Fruit fly (Drosophila melanogaster) whole organism, embryonic: ENCODE measurements around the gene CG5521.

Experiments used
- BEAF-32 ChIP-seq: fragments of 200-800 bp; sonication (Bioruptor generic); optimal IDR thresholded peaks from 3 replicates; lab custom pipeline; 2017; ENCODE audit warnings: missing biosample characterization, missing genetic modification characterization, mild to moderate bottlenecking, moderate library complexity, missing genetic modification reagents
- CG10147 ChIP-seq: fragments of 200-800 bp; sonication (Bioruptor generic); optimal IDR thresholded peaks from 2 replicates; lab custom pipeline; 2019; ENCODE audit warnings: missing biosample characterization, mild to moderate bottlenecking, missing genetic modification characterization, moderate library complexity
- CG10267 ChIP-seq: fragments of 200-800 bp; sonication (Bioruptor generic); optimal IDR thresholded peaks from 2 replicates; lab custom pipeline; 2018; ENCODE audit warnings: missing biosample characterization, mild to moderate bottlenecking, missing genetic modification characterization, moderate library complexity
- CG1233 ChIP-seq: fragments of 200-800 bp; sonication (Bioruptor generic); optimal IDR thresholded peaks from 4 replicates; lab custom pipeline; 2018; ENCODE audit warnings: missing biosample characterization, mild to moderate bottlenecking, missing genetic modification characterization
- CG12391 ChIP-seq: fragments of 200-800 bp; sonication (Bioruptor generic); optimal IDR thresholded peaks from 3 replicates; lab custom pipeline; 2018; ENCODE audit warnings: missing biosample characterization, mild to moderate bottlenecking, missing genetic modification characterization, moderate library complexity
- CG13424 ChIP-seq: fragments of 200-800 bp; sonication (Bioruptor generic); optimal IDR thresholded peaks from 2 replicates; lab custom pipeline; 2019; ENCODE audit warnings: missing biosample characterization, mild to moderate bottlenecking, missing genetic modification characterization, moderate library complexity
- CG13624 ChIP-seq: fragments of 200-800 bp; sonication (Bioruptor generic); optimal IDR thresholded peaks from 2 replicates; lab custom pipeline; 2016; ENCODE audit warnings: missing biosample characterization, missing genetic modification characterization
- CG13894 ChIP-seq: fragments of 200-800 bp; sonication (Bioruptor generic); optimal IDR thresholded peaks from 3 replicates; lab custom pipeline; 2018; ENCODE audit warnings: missing biosample characterization, mild to moderate bottlenecking, missing genetic modification characterization, moderate library complexity
- CG17829 ChIP-seq: fragments of 200-800 bp; optimal IDR thresholded peaks from 2 replicates; lab custom pipeline; 2019; ENCODE audit warnings: missing biosample characterization, mild to moderate bottlenecking, missing genetic modification characterization, moderate library complexity
- CG18262 ChIP-seq: fragments of 200-800 bp; optimal IDR thresholded peaks from 3 replicates; lab custom pipeline; 2019; ENCODE audit warnings: missing biosample characterization, mild to moderate bottlenecking, missing genetic modification characterization, moderate library complexity
- CG1832 ChIP-seq: fragments of 200-800 bp; sonication (Bioruptor generic); optimal IDR thresholded peaks from 2 replicates; lab custom pipeline; 2017; ENCODE audit warnings: missing biosample characterization, mild to moderate bottlenecking, missing genetic modification characterization, inconsistent platforms
- CG33213 ChIP-seq: fragments of 200-800 bp; sonication (Bioruptor generic); optimal IDR thresholded peaks from 3 replicates; lab custom pipeline; 2016; ENCODE audit warnings: missing biosample characterization, missing genetic modification characterization
- CG34376 ChIP-seq: fragments of 200-800 bp; sonication (Bioruptor generic); optimal IDR thresholded peaks from 2 replicates; lab custom pipeline; 2018; ENCODE audit warnings: missing biosample characterization, mild to moderate bottlenecking, missing genetic modification characterization
- CG34422 ChIP-seq: fragments of 200-800 bp; sonication (Bioruptor generic); IDR thresholded peaks from 3 replicates; pipeline ENCODE4 v1.3.6; 2022; ENCODE audit warnings: missing biosample characterization, missing genetic modification characterization
- CG3847 ChIP-seq: fragments of 200-800 bp; sonication (Bioruptor generic); IDR thresholded peaks from 2 replicates; pipeline ENCODE4 v1.3.6; 2022; ENCODE audit warnings: missing biosample characterization, missing genetic modification characterization
- CG4424 ChIP-seq: fragments of 200-800 bp; sonication (Bioruptor generic); optimal IDR thresholded peaks from 3 replicates; lab custom pipeline; 2016; ENCODE audit warnings: missing biosample characterization, missing genetic modification characterization
- CG4617 ChIP-seq: fragments of 200-800 bp; sonication (Bioruptor generic); optimal IDR thresholded peaks from 3 replicates; lab custom pipeline; 2016; ENCODE audit warnings: missing biosample characterization, missing genetic modification characterization, borderline replicate concordance
- CG9797 ChIP-seq: fragments of 200-800 bp; sonication (Bioruptor generic); optimal IDR thresholded peaks from 3 replicates; lab custom pipeline; 2018; ENCODE audit warnings: missing biosample characterization, mild to moderate bottlenecking, missing genetic modification characterization
- CHES-1-like ChIP-seq: fragments of 200-800 bp; sonication (Bioruptor generic); optimal IDR thresholded peaks from 2 replicates; lab custom pipeline; 2016; ENCODE audit warnings: missing biosample characterization, missing genetic modification characterization
- Chrac-16 ChIP-seq: fragments of 200-800 bp; sonication (Bioruptor generic); optimal IDR thresholded peaks from 3 replicates; lab custom pipeline; 2016; ENCODE audit warnings: missing biosample characterization, missing genetic modification characterization
- D ChIP-seq, 2 experiments: fragments of 200-800 bp in 1 of 2; fragments of >200 bp in 1 of 2; sonication (Bioruptor generic) in 1 of 2; optimal IDR thresholded peaks; 2 replicates in 1 of 2; 3 replicates in 1 of 2; lab custom pipeline; 2017; ENCODE audit warnings: mild to moderate bottlenecking in 1 of 2, missing biosample characterization in 1 of 2, missing genetic modification characterization in 1 of 2, missing genetic modification reagents in 1 of 2
- Dek ChIP-seq: fragments of 200-800 bp; sonication (Bioruptor generic); optimal IDR thresholded peaks from 3 replicates; lab custom pipeline; 2019; ENCODE audit warnings: missing biosample characterization, mild to moderate bottlenecking, missing genetic modification characterization, moderate library complexity
- Dp ChIP-seq: fragments of 200-800 bp; sonication (Bioruptor generic); optimal IDR thresholded peaks from 2 replicates; lab custom pipeline; 2018; ENCODE audit warnings: missing biosample characterization, mild to moderate bottlenecking, missing genetic modification characterization, moderate library complexity
- Eip74EF ChIP-seq, 2 experiments: fragments of 200-800 bp in 1 of 2; fragments of >200 bp in 1 of 2; sonication (Bioruptor generic) in 1 of 2; optimal IDR thresholded peaks; 2 replicates each; lab custom pipeline; 2017 to 2019; ENCODE audit warnings: missing biosample characterization in 2 of 2, missing genetic modification characterization in 2 of 2, mild to moderate bottlenecking in 1 of 2, moderate library complexity in 1 of 2
- Lhr ChIP-seq: fragments of 200-800 bp; sonication (Bioruptor generic); optimal IDR thresholded peaks from 3 replicates; lab custom pipeline; 2017; ENCODE audit warnings: mild to moderate bottlenecking, missing biosample characterization, missing genetic modification reagents, missing genetic modification characterization
- Med ChIP-seq: fragments of 200-800 bp; sonication (Bioruptor generic); peaks from one replicate; lab custom pipeline; 2016; ENCODE audit warnings: missing biosample characterization, missing genetic modification characterization, mild to moderate bottlenecking, inconsistent platforms, moderate library complexity
- Opbp ChIP-seq: fragments of 200-800 bp; sonication (Bioruptor generic); IDR thresholded peaks from 3 replicates; pipeline ENCODE4 v1.3.6; 2022; ENCODE audit warnings: missing biosample characterization, missing genetic modification characterization; ENCODE audit not compliant: partially characterized antibody
- Spps ChIP-seq: fragments of 200-800 bp; sonication (Bioruptor generic); optimal IDR thresholded peaks from 2 replicates; lab custom pipeline; 2018; ENCODE audit warnings: missing biosample characterization, mild to moderate bottlenecking, missing genetic modification characterization
- Tbp ChIP-seq: fragments of >200 bp; optimal IDR thresholded peaks from 2 replicates; lab custom pipeline; 2018; ENCODE audit warnings: missing biosample characterization, missing genetic modification characterization
- Xrp1 ChIP-seq: fragments of 200-800 bp; sonication (Bioruptor generic); IDR thresholded peaks from 2 replicates; pipeline ENCODE4 v1.3.6; 2022; ENCODE audit warnings: missing biosample characterization, missing genetic modification characterization
- danr ChIP-seq: fragments of 200-800 bp; sonication (Bioruptor generic); IDR thresholded peaks from 2 replicates; pipeline ENCODE4 v1.3.6; 2022; ENCODE audit warnings: missing biosample characterization, missing genetic modification characterization
- dpn ChIP-seq, 2 experiments: fragments of 200-800 bp; sonication (Bioruptor generic); optimal IDR thresholded peaks; 3 replicates each; lab custom pipeline; 2016; ENCODE audit warnings: missing biosample characterization in 2 of 2, missing genetic modification characterization in 2 of 2
- ewg ChIP-seq: fragments of 200-800 bp; sonication (Bioruptor generic); optimal IDR thresholded peaks from 3 replicates; lab custom pipeline; 2017; ENCODE audit warnings: mild to moderate bottlenecking, missing biosample characterization, missing genetic modification reagents, missing genetic modification characterization
- ftz-f1 ChIP-seq: fragments of 200-800 bp; sonication (Bioruptor generic); optimal IDR thresholded peaks from 2 replicates; lab custom pipeline; 2016; ENCODE audit warnings: missing biosample characterization, missing genetic modification characterization
- gfzf ChIP-seq: fragments of 200-800 bp; sonication (Bioruptor generic); optimal IDR thresholded peaks from 2 replicates; lab custom pipeline; 2016; ENCODE audit warnings: missing biosample characterization, mild to moderate bottlenecking, missing genetic modification characterization, moderate library complexity
- gsb-n ChIP-seq: fragments of 200-800 bp; sonication (Bioruptor generic); optimal IDR thresholded peaks from 3 replicates; lab custom pipeline; 2018; ENCODE audit warnings: missing biosample characterization, mild to moderate bottlenecking, missing genetic modification characterization
- kay ChIP-seq: fragments of 200-800 bp; sonication (Bioruptor generic); optimal IDR thresholded peaks from 2 replicates; lab custom pipeline; 2016; ENCODE audit warnings: missing biosample characterization, missing genetic modification characterization
- mam ChIP-seq: fragments of 200-800 bp; sonication (Bioruptor generic); optimal IDR thresholded peaks from 3 replicates; lab custom pipeline; 2016; ENCODE audit warnings: missing biosample characterization, missing genetic modification characterization
- nmo ChIP-seq: fragments of 200-800 bp; sonication (Bioruptor generic); optimal IDR thresholded peaks from 2 replicates; lab custom pipeline; 2018; ENCODE audit warnings: missing biosample characterization, mild to moderate bottlenecking, missing genetic modification characterization, moderate library complexity
- pfk ChIP-seq: fragments of 200-800 bp; sonication (Bioruptor generic); optimal IDR thresholded peaks from 2 replicates; lab custom pipeline; 2018; ENCODE audit warnings: missing biosample characterization, mild to moderate bottlenecking, missing genetic modification characterization, moderate library complexity
- phol ChIP-seq: fragments of 200-800 bp; sonication (Bioruptor generic); optimal IDR thresholded peaks from 3 replicates; lab custom pipeline; 2018; ENCODE audit warnings: missing biosample characterization, mild to moderate bottlenecking, missing genetic modification characterization, moderate library complexity
- pzg ChIP-seq: fragments of 200-800 bp; sonication (Bioruptor generic); optimal IDR thresholded peaks from 3 replicates; lab custom pipeline; 2018; ENCODE audit warnings: missing biosample characterization, mild to moderate bottlenecking, missing genetic modification characterization, moderate library complexity
- sob ChIP-seq: fragments of 200-800 bp; sonication (Bioruptor generic); IDR thresholded peaks from 2 replicates; pipeline ENCODE4 v1.3.6; 2022; ENCODE audit warnings: missing biosample characterization, missing genetic modification characterization
- sqz ChIP-seq: fragments of 200-800 bp; sonication (Bioruptor generic); optimal IDR thresholded peaks from 3 replicates; lab custom pipeline; 2018; ENCODE audit warnings: missing biosample characterization, mild to moderate bottlenecking, missing genetic modification characterization
- ssp ChIP-seq: fragments of 200-800 bp; sonication (Bioruptor generic); IDR thresholded peaks from 2 replicates; pipeline ENCODE4 v1.3.6; 2022; ENCODE audit warnings: missing biosample characterization, missing genetic modification characterization
- stwl ChIP-seq: fragments of 200-800 bp; sonication (Bioruptor generic); optimal IDR thresholded peaks from 3 replicates; lab custom pipeline; 2018; ENCODE audit warnings: missing biosample characterization, mild to moderate bottlenecking, missing genetic modification characterization, moderate library complexity
- sug ChIP-seq: fragments of 200-800 bp; optimal IDR thresholded peaks from 2 replicates; lab custom pipeline; 2019; ENCODE audit warnings: missing biosample characterization, mild to moderate bottlenecking, missing genetic modification characterization, moderate library complexity
- tap ChIP-seq: fragments of 200-800 bp; optimal IDR thresholded peaks from 3 replicates; lab custom pipeline; 2019; ENCODE audit warnings: missing biosample characterization, mild to moderate bottlenecking, missing genetic modification characterization, moderate library complexity
- zen ChIP-seq: fragments of 200-800 bp; sonication (Bioruptor generic); optimal IDR thresholded peaks from 3 replicates; lab custom pipeline; 2018; ENCODE audit warnings: missing biosample characterization, mild to moderate bottlenecking, missing genetic modification characterization, moderate library complexity

The CG5521 gene

dm6 chr3R:26945233-26945632, 21.5 kb upstream of the CG5521 start, which contains the start of gene CG14252 (continued):
- TF ChIP-seq gfzf (GFP tag; lab: Kevin White, UChicago) (peak; percentile 97), CG4424 (GFP tag; lab: Kevin White, UChicago) (peak; percentile 5), Med (peak; percentile 77), D (optimal IDR thresholded peaks at IDR 0.05; lab: Kevin White, UChicago) (no peak), D (GFP tag; optimal IDR thresholded peaks at IDR 0.05; lab: Kevin White, UChicago) (no peak), CG1832 (no peak), Spps (tag; lab: Kevin White, UChicago) (peak; percentile 22), zen (tag; lab: Kevin White, UChicago) (peak; percentile 47), CG13894 (tag; lab: Kevin White, UChicago) (peak; percentile 55), danr (GFP tag; lab: Robert Waterston, UW) (no peak), CG12391 (tag; lab: Kevin White, UChicago) (peak; percentile 41), nmo (peak; percentile 63), mam (no peak), CG17829 (tag; lab: Kevin White, UChicago) (peak; percentile 61), CG34422 (GFP tag; lab: Robert Waterston, UW) (no peak), tap (tag; lab: Kevin White, UChicago) (peak; percentile 1), CG10267 (tag; lab: Kevin White, UChicago) (peak; percentile 57), gsb-n (peak; percentile 9), Tbp (GFP tag; lab: Kevin White, UChicago) (no peak), BEAF-32 (GFP tag; lab: Kevin White, UChicago) (peak; percentile 40), CG9797 (GFP tag; lab: Kevin White, UChicago) (peak; percentile 82), CG4617 (GFP tag; lab: Kevin White, UChicago) (peak; percentile 36), Lhr (GFP tag; lab: Kevin White, UChicago) (peak; percentile 47), CG13424 (tag; lab: Kevin White, UChicago) (peak; percentile 1), phol (tag; lab: Kevin White, UChicago) (peak; percentile 45), ewg (GFP tag; lab: Kevin White, UChicago) (no peak), CG1233 (GFP tag; lab: Kevin White, UChicago) (no peak), ftz-f1 (GFP tag; lab: Kevin White, UChicago) (peak; percentile 4), CG13624 (GFP tag; lab: Kevin White, UChicago) (peak; percentile 16), dpn (GFP tag; optimal IDR thresholded peaks at IDR 0.05; lab: Kevin White, UChicago) (peak in 1 of 2 experiments; percentile 16), stwl (tag; lab: Kevin White, UChicago) (peak; percentile 97), Chrac-16 (GFP tag; lab: Kevin White, UChicago) (no peak), Eip74EF (GFP tag; optimal IDR thresholded peaks at IDR 0.05; lab: Kevin White, UChicago) (peak in 1 of 2 experiments; percentile 25), CG34376 (GFP tag; lab: Kevin White, UChicago) (peak; percentile 29), Dek (tag; lab: Kevin White, UChicago) (peak; percentile 11), CG18262 (tag; lab: Kevin White, UChicago) (peak; percentile 21), CG3847 (GFP tag; lab: Robert Waterston, UW) (peak; percentile 60), CHES-1-like (peak; percentile 38), kay (GFP tag; lab: Kevin White, UChicago) (no peak), Dp (GFP tag; lab: Kevin White, UChicago) (peak; percentile 96), sug (tag; lab: Kevin White, UChicago) (peak; percentile 27), sqz (GFP tag; lab: Kevin White, UChicago) (no peak), Opbp (peak; percentile 52; the same call in 1 of the 3 replicates), pzg (GFP tag; lab: Kevin White, UChicago) (peak; percentile 97), CG10147 (GFP tag; lab: Kevin White, UChicago) (peak; percentile 53), ssp (GFP tag; lab: Robert Waterston, UW) (0 out of 2 replicates have a peak, but pooled peaks have one; percentile 6), Xrp1 (GFP tag; lab: Robert Waterston, UW) (peak; percentile 24; the same call in 1 of the 2 replicates), pfk (no peak), CG33213 (GFP tag; lab: Kevin White, UChicago) (peak; percentile 65), sob (peak; percentile 18; the same call in 1 of the 2 replicates)
